Fruit fly (Drosophila melanogaster): ENCODE data around the gene Oseg5.

Oseg5 gene

dm6 chr2L:20805624-20806339 lies 29.9 kb downstream of the Oseg5 start (continued):
- TF ChIP-seq CG16779 (GFP tag; IDR thresholded peaks at IDR 0.05) (peak; percentile 72; the same call in 1 of the 2 replicates), CG4404 (GFP tag; IDR thresholded peaks at IDR 0.05) (peak; percentile 89), mirr (GFP tag; optimal IDR thresholded peaks at IDR 0.05) (peak; percentile 80), CG12104 (GFP tag; optimal IDR thresholded peaks at IDR 0.05) (peak; percentile 90), eve (GFP tag; optimal IDR thresholded peaks at IDR 0.05) (peak in 1 of 2 experiments; percentile 96), sob (GFP tag; IDR thresholded peaks at IDR 0.05) (peak; percentile 95), cwo (GFP tag; optimal IDR thresholded peaks at IDR 0.05) (peak; percentile 95), NK7.1 (GFP tag; optimal IDR thresholded peaks at IDR 0.05) (peak; percentile 40), CG9876 (GFP tag; optimal IDR thresholded peaks at IDR 0.05) (peak; percentile 34), crc (GFP tag; optimal IDR thresholded peaks at IDR 0.05) (peak; percentile 55), dpn (GFP tag; optimal IDR thresholded peaks at IDR 0.05) (peak; percentile 78 to 96), gcm2 (GFP tag; optimal IDR thresholded peaks at IDR 0.05) (peak; percentile 83), sens (GFP tag) (peak; percentile 94), HLH4C (GFP tag; IDR thresholded peaks at IDR 0.05; ENCODE audit: partially characterized antibody) (peak; percentile 96), Meics (GFP tag; optimal IDR thresholded peaks at IDR 0.05) (peak; percentile 96), sc (optimal IDR thresholded peaks at IDR 0.05) (no peak), sc (GFP tag; optimal IDR thresholded peaks at IDR 0.05) (peak; percentile 91), fd64A (GFP tag; optimal IDR thresholded peaks at IDR 0.05) (peak; percentile 84), Ets97D (GFP tag; optimal IDR thresholded peaks at IDR 0.05) (peak; percentile 48), pan (optimal IDR thresholded peaks at IDR 0.05) (no peak), pan (GFP tag; optimal IDR thresholded peaks at IDR 0.05 in 1 of 2, IDR thresholded peaks at IDR 0.05 in 1 of 2) (peak in 1 of 2 experiments; percentile 96), kah (GFP tag; optimal IDR thresholded peaks at IDR 0.05) (peak; percentile 89), tup (GFP tag; optimal IDR thresholded peaks at IDR 0.05) (peak; percentile 94), CG6683 (GFP tag; optimal IDR thresholded peaks at IDR 0.05) (peak; percentile 90), CG13296 (GFP tag; optimal IDR thresholded peaks at IDR 0.05) (peak; percentile 96), lmd (GFP tag; IDR thresholded peaks at IDR 0.05) (peak; percentile 96), sd (tag; optimal IDR thresholded peaks at IDR 0.05) (peak; percentile 93), chinmo (GFP tag; IDR thresholded peaks at IDR 0.05; ENCODE audit: partially characterized antibody) (peak; percentile 80; the same call in 3 of the 4 replicates), CG11456 (GFP tag; IDR thresholded peaks at IDR 0.05) (peak; percentile 94; the same call in 2 of the 3 replicates), ssp (GFP tag; IDR thresholded peaks at IDR 0.05) (peak; percentile 87), Dbx (GFP tag; IDR thresholded peaks at IDR 0.05) (peak; percentile 96), dmrt99B (tag; optimal IDR thresholded peaks at IDR 0.05) (peak; percentile 97), CG14441 (GFP tag; IDR thresholded peaks at IDR 0.05) (peak; percentile 95), bowl (GFP tag; IDR thresholded peaks at IDR 0.05) (peak; percentile 89), crol (GFP tag; IDR thresholded peaks at IDR 0.05) (peak; percentile 56), Nf-YA (GFP tag; IDR thresholded peaks at IDR 0.05) (peak; percentile 87), D (optimal IDR thresholded peaks at IDR 0.05) (no peak), D (GFP tag; optimal IDR thresholded peaks at IDR 0.05) (peak; percentile 90), Ptx1 (GFP tag; IDR thresholded peaks at IDR 0.05) (peak; percentile 98), CG14710 (tag; optimal IDR thresholded peaks at IDR 0.05) (peak; percentile 92), CG7357 (GFP tag; IDR thresholded peaks at IDR 0.05) (peak; percentile 90), CG3163 (GFP tag; optimal IDR thresholded peaks at IDR 0.05) (peak; percentile 7), Poxn (GFP tag; IDR thresholded peaks at IDR 0.05) (peak; percentile 87), nau (GFP tag; optimal IDR thresholded peaks at IDR 0.05) (peak; percentile 92), Opbp (GFP tag; IDR thresholded peaks at IDR 0.05; ENCODE audit: partially characterized antibody) (no peak), fd96Cb (tag; optimal IDR thresholded peaks at IDR 0.05) (peak; percentile 92), CG18599 (GFP tag; optimal IDR thresholded peaks at IDR 0.05) (peak; percentile 98), zen2 (GFP tag; IDR thresholded peaks at IDR 0.05; ENCODE audit: partially characterized antibody) (no peak), tio (GFP tag; optimal IDR thresholded peaks at IDR 0.05) (peak; percentile 94), Drgx (GFP tag; IDR thresholded peaks at IDR 0.05) (peak; percentile 82)

Measured in whole organism, embryonic.